Worm (Caenorhabditis elegans) whole organism, young adult: Measurements from ENCODE around the gene T08E11.1.

Source experiments
- B0035.1 ChIP-seq: sonication (generic microtip); optimal IDR thresholded peaks from 2 replicates; lab custom pipeline; 2016; ENCODE audit warnings: missing genetic modification characterization, mild to moderate bottlenecking, missing compliant biosample characterization, missing genotype, missing genetic modification reagents
- D2030.7 ChIP-seq: fragments of 200-800 bp; sonication (Bioruptor generic); IDR thresholded peaks from 2 replicates; pipeline ENCODE4 v1.3.6; 2022; ENCODE audit warnings: missing genetic modification reagents, missing genetic modification characterization, missing compliant biosample characterization
- F23B12.7 ChIP-seq: sonication (generic microtip); optimal IDR thresholded peaks from 2 replicates; lab custom pipeline; 2017; ENCODE audit warnings: missing genetic modification characterization, mild to moderate bottlenecking, missing compliant biosample characterization, antibody characterized with exemption, moderate library complexity; ENCODE audit not compliant: insufficient read depth
- F55B11.4 ChIP-seq: sonication (generic microtip); optimal IDR thresholded peaks from 2 replicates; lab custom pipeline; 2016; ENCODE audit warnings: missing compliant biosample characterization, missing genetic modification characterization, borderline replicate concordance; ENCODE audit not compliant: insufficient read depth
- K12H6.12 ChIP-seq: fragments of 200-800 bp; sonication (Bioruptor generic); optimal IDR thresholded peaks from 2 replicates; lab custom pipeline; 2018; ENCODE audit warnings: mild to moderate bottlenecking, missing genetic modification characterization, missing compliant biosample characterization
- T26A5.8 ChIP-seq: sonication (generic microtip); optimal IDR thresholded peaks from 2 replicates; lab custom pipeline; 2016; ENCODE audit warnings: missing genetic modification characterization, missing compliant biosample characterization
- Y56A3A.18 ChIP-seq: fragments of 200-800 bp; sonication (Bioruptor generic); IDR thresholded peaks from 2 replicates; pipeline ENCODE4 v1.3.6; 2022; ENCODE audit warnings: missing genetic modification reagents, missing genetic modification characterization, missing compliant biosample characterization
- akir-1 ChIP-seq: fragments of 200-800 bp; sonication (Bioruptor generic); optimal IDR thresholded peaks from 2 replicates; lab custom pipeline; 2018; ENCODE audit warnings: mild to moderate bottlenecking, missing genetic modification characterization, moderate library complexity, missing compliant biosample characterization
- attf-3 ChIP-seq: fragments of 200-800 bp; sonication (Bioruptor generic); conservative IDR thresholded peaks from 2 replicates; pipeline ENCODE4 v1.3.6; 2022; ENCODE audit warnings: missing genetic modification reagents, missing genetic modification characterization, missing compliant biosample characterization
- bed-2 ChIP-seq: fragments of 200-800 bp; sonication (Bioruptor generic); IDR thresholded peaks from 2 replicates; pipeline ENCODE4 v1.3.6; 2022; ENCODE audit warnings: missing genetic modification reagents, missing genetic modification characterization, missing compliant biosample characterization
- ccch-3 ChIP-seq: fragments of 200-800 bp; sonication (Bioruptor generic); optimal IDR thresholded peaks from 2 replicates; lab custom pipeline; 2018; ENCODE audit warnings: mild to moderate bottlenecking, missing genetic modification characterization, missing compliant biosample characterization
- cebp-2 ChIP-seq: fragments of 200-800 bp; sonication (Bioruptor generic); IDR thresholded peaks from 2 replicates; pipeline ENCODE4 v1.3.6; 2022; ENCODE audit warnings: missing genetic modification characterization, missing compliant biosample characterization
- chd-7 ChIP-seq: sonication (generic microtip); optimal IDR thresholded peaks from 2 replicates; lab custom pipeline; 2016; ENCODE audit warnings: mild to moderate bottlenecking, missing genetic modification characterization, moderate library complexity, missing compliant biosample characterization
- die-1 ChIP-seq: sonication (generic microtip); optimal IDR thresholded peaks from 2 replicates; lab custom pipeline; 2016; ENCODE audit warnings: missing genotype, mild to moderate bottlenecking, missing genetic modification characterization, missing compliant biosample characterization
- dox-1 ChIP-seq: fragments of 200-800 bp; sonication (Bioruptor generic); IDR thresholded peaks from 2 replicates; pipeline ENCODE4 v1.3.6; 2022; ENCODE audit warnings: missing genetic modification reagents, missing genetic modification characterization, missing compliant biosample characterization
- dpff-1 ChIP-seq: sonication (generic microtip); optimal IDR thresholded peaks from 2 replicates; lab custom pipeline; 2017; ENCODE audit warnings: mild to moderate bottlenecking, missing genetic modification characterization, missing compliant biosample characterization
- egl-18 ChIP-seq: fragments of 200-800 bp; sonication (Bioruptor generic); IDR thresholded peaks from 2 replicates; pipeline ENCODE4 v1.3.6; 2022; ENCODE audit warnings: missing genetic modification reagents, missing genetic modification characterization, missing compliant biosample characterization
- egl-44 ChIP-seq: fragments of 200-800 bp; sonication (Bioruptor generic); IDR thresholded peaks from 2 replicates; pipeline ENCODE4 v1.3.6; 2022; ENCODE audit warnings: missing genetic modification reagents, missing genetic modification characterization, missing compliant biosample characterization
- fkh-3 ChIP-seq: sonication (generic microtip); optimal IDR thresholded peaks from 2 replicates; lab custom pipeline; 2016; ENCODE audit warnings: mild to moderate bottlenecking, missing genetic modification characterization, missing compliant biosample characterization
- him-1 ChIP-seq: sonication (generic microtip); optimal IDR thresholded peaks from 2 replicates; lab custom pipeline; 2016; ENCODE audit warnings: missing genotype, missing genetic modification reagents, missing genetic modification characterization, missing compliant biosample characterization
- hlh-26 ChIP-seq: fragments of 200-800 bp; sonication (Bioruptor generic); conservative IDR thresholded peaks from 2 replicates; pipeline ENCODE4 v1.3.6; 2022; ENCODE audit warnings: missing genetic modification reagents, missing genetic modification characterization, missing compliant biosample characterization
- hmg-1.2 ChIP-seq: fragments of 200-800 bp; sonication (Bioruptor generic); IDR thresholded peaks from 2 replicates; pipeline ENCODE4 v1.3.6; 2022; ENCODE audit warnings: missing genetic modification reagents, missing genetic modification characterization, missing compliant biosample characterization
- lin-35 ChIP-seq, 3 experiments: fragments of 150-350 bp in 2 of 3; sonication (generic microtip) in 1 of 3; optimal IDR thresholded peaks; 2 replicates each; lab custom pipeline; 2014 to 2018; ENCODE audit warnings: missing biosample characterization in 3 of 3, missing genetic modification characterization in 3 of 3, missing genetic modification reagents in 3 of 3
- lin-54 ChIP-seq: fragments of 200-800 bp; sonication (Bioruptor generic); optimal IDR thresholded peaks from 2 replicates; lab custom pipeline; 2018; ENCODE audit warnings: mild to moderate bottlenecking, missing genetic modification characterization, missing compliant biosample characterization
- mes-4 ChIP-seq: sonication (generic microtip); optimal IDR thresholded peaks from 2 replicates; lab custom pipeline; 2016; ENCODE audit warnings: missing genotype, missing genetic modification characterization, missing compliant biosample characterization
- nfya-1 ChIP-seq: sonication (generic microtip); optimal IDR thresholded peaks from 2 replicates; lab custom pipeline; 2017; ENCODE audit warnings: antibody characterized with exemption, missing compliant biosample characterization, missing genetic modification characterization, borderline replicate concordance; ENCODE audit not compliant: insufficient read depth
- nhr-179 ChIP-seq: sonication (generic microtip); optimal IDR thresholded peaks from 2 replicates; lab custom pipeline; 2016; ENCODE audit warnings: mild to moderate bottlenecking, missing genetic modification characterization, missing compliant biosample characterization
- nhr-90 ChIP-seq: sonication (generic microtip); optimal IDR thresholded peaks from 2 replicates; lab custom pipeline; 2016; ENCODE audit warnings: missing genotype, mild to moderate bottlenecking, missing genetic modification characterization, missing compliant biosample characterization
- pbrm-1 ChIP-seq: fragments of 200-800 bp; sonication (Bioruptor generic); IDR thresholded peaks from 2 replicates; pipeline ENCODE4 v1.3.6; 2022; ENCODE audit warnings: missing genetic modification reagents, missing genetic modification characterization, missing compliant biosample characterization
- snpc-1.1 ChIP-seq: sonication (generic microtip); optimal IDR thresholded peaks from 2 replicates; lab custom pipeline; 2017; ENCODE audit warnings: missing genetic modification characterization, mild to moderate bottlenecking, missing compliant biosample characterization, antibody characterized with exemption, moderate library complexity, missing genotype, missing genetic modification reagents; ENCODE audit not compliant: insufficient read depth
- sptf-2 ChIP-seq: fragments of 200-800 bp; sonication (Bioruptor generic); optimal IDR thresholded peaks from 2 replicates; lab custom pipeline; 2018; ENCODE audit warnings: mild to moderate bottlenecking, missing genetic modification characterization, missing compliant biosample characterization
- tbp1 ChIP-seq: fragments of 200-800 bp; sonication (Bioruptor generic); optimal IDR thresholded peaks from 2 replicates; lab custom pipeline; 2018; ENCODE audit warnings: mild to moderate bottlenecking, missing genetic modification characterization, missing compliant biosample characterization
- tbx-9 ChIP-seq: sonication (generic microtip); optimal IDR thresholded peaks from 2 replicates; lab custom pipeline; 2016; ENCODE audit warnings: borderline replicate concordance, missing genetic modification characterization, inconsistent platforms, missing compliant biosample characterization
- ztf-28 ChIP-seq: fragments of 200-800 bp; sonication (Bioruptor generic); IDR thresholded peaks from 2 replicates; pipeline ENCODE4 v1.3.6; 2022; ENCODE audit warnings: missing genetic modification reagents, missing genetic modification characterization, missing compliant biosample characterization
- ztf-3 ChIP-seq: fragments of 200-800 bp; sonication (Bioruptor generic); optimal IDR thresholded peaks from 2 replicates; lab custom pipeline; 2018; ENCODE audit warnings: mild to moderate bottlenecking, missing genetic modification characterization, missing compliant biosample characterization

Gene T08E11.1

DNA sequence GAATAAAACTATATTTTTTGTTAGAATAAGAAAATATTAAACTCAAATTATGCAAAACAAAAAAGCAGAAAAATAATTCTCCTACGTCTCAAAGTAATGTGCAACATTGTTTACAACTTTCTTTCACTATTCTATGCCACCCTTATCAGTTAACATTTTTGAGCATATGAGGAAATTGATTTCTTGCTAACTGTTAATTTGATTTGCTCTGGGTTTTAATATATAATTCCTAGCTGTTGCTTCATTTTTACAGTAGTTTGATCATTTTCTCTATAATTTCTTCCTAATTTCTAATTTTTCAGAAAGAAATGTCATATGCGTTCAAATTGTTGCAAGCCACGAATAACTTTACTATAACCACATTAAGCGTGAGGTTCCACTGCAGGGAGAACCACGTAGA, at the start of gene T08E11.1:
Gene T08E11.1 (plus strand): TSS at position 301 of the 400 bp plus-strand sequence.
- TF ChIP-seq lin-54 (GFP tag; lab: Kevin White, UChicago), result no peak
- no peak for TF ChIP-seq egl-44 (GFP tag; lab: Robert Waterston, UW)
- TF ChIP-seq snpc-1.1 (tag; lab: Kevin White, UChicago), result no peak
- no peak for TF ChIP-seq chd-7
- TF ChIP-seq akir-1 (GFP tag; lab: Kevin White, UChicago), result no peak

DNA sequence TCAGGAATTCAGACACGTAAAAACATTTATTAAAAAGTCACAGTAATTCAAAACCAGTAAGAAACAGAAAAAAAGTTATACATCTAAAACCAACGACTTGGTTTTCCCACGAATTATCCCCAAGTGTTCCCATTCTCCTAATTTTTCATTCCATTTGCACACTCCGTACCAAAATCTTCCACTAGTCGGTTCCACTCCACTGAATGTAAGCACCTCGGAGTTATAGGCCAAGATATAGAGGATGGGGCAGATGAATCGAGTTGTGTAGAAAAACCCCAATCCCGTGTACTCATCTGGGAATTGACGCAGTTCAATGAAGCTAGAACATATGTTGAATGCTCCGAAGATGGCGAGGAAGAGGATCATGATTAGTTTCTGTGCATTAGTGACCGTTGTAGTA, 49.1 kb upstream of the T08E11.1 start:
- no peak for TF ChIP-seq D2030.7 (GFP tag; lab: Robert Waterston, UW)
- TF ChIP-seq ccch-3, result no peak
- TF ChIP-seq K12H6.12 (tag; lab: Kevin White, UChicago), result no peak
- TF ChIP-seq ztf-3 (GFP tag; lab: Kevin White, UChicago), result no peak
- no peak for TF ChIP-seq mes-4

DNA sequence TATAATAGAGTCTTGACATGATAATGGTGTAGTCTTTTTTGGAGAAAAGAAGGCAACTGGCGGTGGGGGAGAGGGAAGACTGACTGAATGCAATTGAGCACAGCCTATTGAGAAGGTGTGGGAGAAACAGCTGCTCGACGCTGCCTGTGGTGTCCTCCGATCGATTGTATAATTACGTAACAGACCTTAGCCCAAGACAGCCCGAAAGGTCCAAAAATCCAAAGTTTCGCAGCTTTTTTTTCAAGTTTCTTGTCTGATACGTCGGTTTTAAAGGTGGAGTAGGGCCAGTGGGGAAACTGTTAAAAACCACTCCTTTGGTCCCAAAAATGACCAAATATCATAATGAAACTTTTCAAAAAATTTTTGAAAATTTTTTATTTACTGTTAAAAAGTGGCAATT, 48.2 kb upstream of the T08E11.1 start, which contains the start of the genes C08F1.6 and fbxb-13:
Gene C08F1.6 (minus strand): TSS at position 101 of the 400 bp plus-strand sequence.
Gene fbxb-13 (plus strand): TSS at position 191 of the 400 bp plus-strand sequence.
- no peak for TF ChIP-seq akir-1 (GFP tag; lab: Kevin White, UChicago)
- no peak for TF ChIP-seq F55B11.4 (tag; lab: Kevin White, UChicago)

DNA sequence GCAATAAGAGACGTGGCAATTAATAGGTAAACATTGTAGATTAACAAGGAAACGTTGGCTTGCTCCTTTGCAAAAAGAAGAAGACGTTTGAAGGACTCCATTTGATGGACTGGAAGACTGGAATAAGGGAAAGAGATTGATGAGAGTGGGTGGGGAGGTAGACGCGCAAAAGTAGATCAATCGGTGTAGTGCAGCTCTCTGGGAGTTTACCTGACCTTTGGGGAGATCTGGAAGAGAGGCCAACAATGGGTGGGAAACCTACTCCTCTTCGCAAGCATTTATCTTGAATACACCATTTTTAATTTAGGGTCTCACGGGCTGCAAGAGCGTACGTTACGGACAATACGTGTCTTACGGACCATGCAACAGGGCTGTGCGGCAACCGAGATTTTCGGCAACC, 29.9 kb upstream of the T08E11.1 start, which contains the start of gene C08F1.12:
Gene C08F1.12 (minus strand): TSS at position 101 of the 400 bp plus-strand sequence.
- TF ChIP-seq ccch-3 (no peak), lin-54 (GFP tag; lab: Kevin White, UChicago) (no peak), nfya-1 (tag; lab: Kevin White, UChicago) (no peak), akir-1 (GFP tag; lab: Kevin White, UChicago) (no peak), tbx-9 (no peak), hmg-1.2 (no peak), pbrm-1 (no peak), die-1 (tag; lab: Kevin White, UChicago) (no peak), bed-2 (GFP tag; lab: Robert Waterston, UW) (no peak)

DNA sequence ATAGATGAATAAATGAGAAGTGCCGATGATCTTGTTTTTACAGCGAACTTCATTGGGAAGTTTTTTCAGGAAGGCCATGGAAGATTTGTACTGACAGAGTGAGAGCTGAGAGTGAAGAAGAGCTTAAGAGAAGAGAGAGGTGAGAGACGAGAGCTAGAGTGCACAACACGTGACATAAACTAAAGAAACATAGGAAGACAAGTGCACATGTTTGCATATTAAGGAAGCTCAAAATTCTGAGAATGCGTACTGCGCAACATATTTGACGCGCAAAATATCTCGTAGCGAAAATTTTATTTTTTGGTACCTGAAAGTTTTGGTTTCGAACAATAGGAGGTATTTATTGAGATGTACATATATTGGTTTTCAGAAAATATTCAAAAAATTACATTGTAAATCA, 28.1 kb upstream of the T08E11.1 start, which contains the start of gene C08F1.8:
Gene C08F1.8 (minus strand): TSS at position 101 of the 400 bp plus-strand sequence.
- TF ChIP-seq fkh-3 (tag; lab: Kevin White, UChicago) (no peak), dox-1 (GFP tag; lab: Robert Waterston, UW) (no peak), akir-1 (GFP tag; lab: Kevin White, UChicago) (no peak), hmg-1.2 (no peak), him-1 (no peak), dpff-1 (tag; lab: Kevin White, UChicago) (no peak), lin-35 (GFP tag; optimal IDR thresholded peaks at IDR 0.05; lab: Kevin White, UChicago) (no peak), attf-3 (GFP tag; lab: Robert Waterston, UW) (no peak), K12H6.12 (tag; lab: Kevin White, UChicago) (no peak), D2030.7 (GFP tag; lab: Robert Waterston, UW) (no peak), B0035.1 (tag; lab: Kevin White, UChicago) (no peak), sptf-2 (GFP tag; lab: Kevin White, UChicago) (no peak), F23B12.7 (no peak)

- no peak for TF ChIP-seq T26A5.8 (tag; lab: Kevin White, UChicago)
- TF ChIP-seq nhr-179 (tag; lab: Kevin White, UChicago), result no peak
- TF ChIP-seq ztf-28 (GFP tag; lab: Robert Waterston, UW), result no peak
- no peak for TF ChIP-seq egl-18 (GFP tag; lab: Robert Waterston, UW)
- no peak for TF ChIP-seq cebp-2
- TF ChIP-seq sptf-2 (GFP tag; lab: Kevin White, UChicago), result no peak
- no peak for TF ChIP-seq hlh-26
- TF ChIP-seq fkh-3 (tag; lab: Kevin White, UChicago), result no peak
- no peak for TF ChIP-seq chd-7
- TF ChIP-seq Y56A3A.18, result no peak
- TF ChIP-seq tbp1 (GFP tag; lab: Kevin White, UChicago), result no peak
- no peak for TF ChIP-seq nfya-1 (tag; lab: Kevin White, UChicago)
- no peak for TF ChIP-seq nhr-90 (tag; lab: Kevin White, UChicago)
- TF ChIP-seq bed-2 (GFP tag; lab: Robert Waterston, UW), result no peak
- TF ChIP-seq, all 124 proteins: peak for 0
These were observed 20.3 kb upstream of the T08E11.1 start for ce11 chrII:1816053-1816452.
